Worm (Caenorhabditis elegans) whole organism, early embryonic: ENCODE results near the gene Y11D7A.9.

Source experiments
- aly-1 ChIP-seq: sonication (generic microtip); optimal IDR thresholded peaks from 2 replicates; lab custom pipeline; 2016; ENCODE audit warnings: missing genetic modification characterization, missing compliant biosample characterization
- ama-1 ChIP-seq: fragments of 150-350 bp; optimal IDR thresholded peaks from 2 replicates; lab custom pipeline; 2014
- ceh-13 ChIP-seq: fragments of 200-800 bp; sonication (Bioruptor generic); optimal IDR thresholded peaks from 2 replicates; lab custom pipeline; 2018; ENCODE audit warnings: mild to moderate bottlenecking, missing genetic modification characterization, missing compliant biosample characterization
- hmbx-1 ChIP-seq: sonication (generic microtip); optimal IDR thresholded peaks from 2 replicates; lab custom pipeline; 2016; ENCODE audit warnings: mild to moderate bottlenecking, missing genetic modification characterization, missing compliant biosample characterization
- hmg-4 ChIP-seq: fragments of 200-800 bp; sonication (Bioruptor generic); optimal IDR thresholded peaks from 2 replicates; lab custom pipeline; 2018; ENCODE audit warnings: mild to moderate bottlenecking, missing genetic modification characterization, missing compliant biosample characterization
- scrt-1 ChIP-seq: fragments of 200-800 bp; sonication (Bioruptor generic); IDR thresholded peaks from 2 replicates; pipeline ENCODE4 v1.3.6; 2022; ENCODE audit warnings: missing genetic modification characterization, missing compliant biosample characterization

ce11 chrIV:9263812-9264320, 7.9 kb upstream of the Y11D7A.9 start, which contains the start of gene flh-1:
- TF ChIP-seq hmg-4 (GFP tag; lab: Kevin White, UChicago) (peak; percentile 86), ama-1 (no peak), aly-1 (peak; percentile 47), ceh-13 (GFP tag; lab: Kevin White, UChicago) (no peak), hmbx-1 (tag; lab: Kevin White, UChicago) (no peak), scrt-1 (no peak)
